Worm (Caenorhabditis elegans): ENCODE measurements around the gene ZK742.3.

Gene ZK742.3

DNA sequence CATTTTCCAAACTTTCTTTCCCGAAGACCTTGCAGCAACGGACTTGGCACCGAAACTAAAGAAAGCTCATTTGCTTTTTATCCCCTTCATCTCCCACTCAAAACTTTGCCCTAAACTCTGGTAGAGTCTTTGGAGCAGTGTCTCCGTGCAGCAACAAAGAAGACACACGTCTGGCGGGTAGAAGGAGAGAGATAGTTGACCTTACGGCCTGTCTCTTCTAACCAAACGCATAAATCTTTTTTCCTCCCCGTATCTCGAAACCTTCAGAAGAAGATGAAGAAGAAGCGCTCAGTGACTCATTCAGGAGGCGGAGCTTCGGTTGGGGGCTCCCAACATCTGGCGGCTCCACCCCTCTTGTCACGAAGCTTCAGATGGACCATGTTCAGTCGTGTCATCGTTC is 16.6 kb upstream of the ZK742.3 start:
- TF ChIP-seq aly-2 (tag; optimal IDR thresholded peaks at IDR 0.05): no peak
- TF ChIP-seq nhr-237 (tag; optimal IDR thresholded peaks at IDR 0.05): no peak
- no peak for TF ChIP-seq nhr-28 (tag; optimal IDR thresholded peaks at IDR 0.05)
- TF ChIP-seq nhr-11 (tag; optimal IDR thresholded peaks at IDR 0.05): no peak
- no peak for TF ChIP-seq R02D3.7 (tag; optimal IDR thresholded peaks at IDR 0.05)
- no peak for TF ChIP-seq elt-1 (tag; optimal IDR thresholded peaks at IDR 0.05)
- no peak for TF ChIP-seq lsy-12 (tag; optimal IDR thresholded peaks at IDR 0.05)
- TF ChIP-seq snpc-4 (tag; optimal IDR thresholded peaks at IDR 0.05): no peak
- TF ChIP-seq pqm-1 (tag; optimal IDR thresholded peaks at IDR 0.05): no peak
- TF ChIP-seq ztf-11 (tag; optimal IDR thresholded peaks at IDR 0.05): no peak
- TF ChIP-seq jun-1 (tag; optimal IDR thresholded peaks at IDR 0.05): no peak
- no peak for TF ChIP-seq nhr-43 (tag; optimal IDR thresholded peaks at IDR 0.05; ENCODE audit: poor library complexity, severe bottlenecking)
- no peak for TF ChIP-seq nhr-12 (tag; optimal IDR thresholded peaks at IDR 0.05)
- TF ChIP-seq unc-62 (GFP tag; optimal IDR thresholded peaks at IDR 0.05): no peak
- no peak for TF ChIP-seq ceh-9 (tag; optimal IDR thresholded peaks at IDR 0.05)
- TF ChIP-seq lin-15B (tag; optimal IDR thresholded peaks at IDR 0.05): no peak

DNA sequence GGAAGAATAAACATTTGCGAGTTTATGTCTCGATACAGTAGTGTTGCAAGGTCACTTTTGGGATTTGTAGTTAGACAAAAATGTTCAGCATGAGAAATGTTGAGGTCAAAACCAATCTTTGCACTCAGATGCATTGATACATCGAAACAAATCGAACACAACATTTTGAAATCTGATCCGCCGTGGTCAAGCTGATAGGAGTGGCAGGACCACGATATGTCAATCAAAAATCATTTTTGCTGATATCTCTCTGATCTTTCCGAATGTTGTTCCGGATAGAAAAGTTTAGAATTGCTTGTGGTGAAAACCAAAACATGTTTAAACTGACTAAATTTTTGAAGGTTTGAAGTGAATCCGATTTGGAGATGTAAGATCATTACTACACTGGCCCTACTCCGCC is 16.1 kb upstream of the ZK742.3 start:
- TF ChIP-seq nhr-12 (tag; optimal IDR thresholded peaks at IDR 0.05): no peak
- TF ChIP-seq mml-1 (tag; optimal IDR thresholded peaks at IDR 0.05): no peak
- no peak for TF ChIP-seq fkh-10 (GFP tag; optimal IDR thresholded peaks at IDR 0.05)
- TF ChIP-seq ama-1 (optimal IDR thresholded peaks at IDR 0.05): no peak
- no peak for TF ChIP-seq nhr-28 (tag; optimal IDR thresholded peaks at IDR 0.05)
- no peak for TF ChIP-seq unc-62 (GFP tag; optimal IDR thresholded peaks at IDR 0.05)
- TF ChIP-seq elt-1 (tag; optimal IDR thresholded peaks at IDR 0.05): no peak
- no peak for TF ChIP-seq pha-4 (tag; optimal IDR thresholded peaks at IDR 0.05)

DNA sequence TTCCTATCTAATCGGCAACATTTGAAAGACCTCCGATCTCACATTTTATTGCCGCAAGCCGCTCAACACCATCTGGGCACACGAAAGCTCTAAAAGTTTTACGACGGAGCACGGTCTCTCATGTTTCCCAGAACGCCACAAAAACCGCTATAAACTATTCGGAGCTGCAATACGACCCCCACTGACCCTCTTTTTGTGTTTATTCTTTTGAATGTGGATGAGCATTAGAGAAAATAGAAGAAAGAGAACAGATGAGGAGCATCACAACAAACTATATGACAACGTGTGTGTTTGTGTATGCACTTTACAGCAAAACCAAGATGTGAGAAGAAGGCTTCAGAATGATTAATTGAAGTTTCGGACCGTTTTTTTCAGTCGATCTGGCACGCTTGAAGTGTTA is 14.4 kb upstream of the ZK742.3 start:
- TF ChIP-seq unc-62 (GFP tag; optimal IDR thresholded peaks at IDR 0.05) (no peak), ceh-28 (tag; optimal IDR thresholded peaks at IDR 0.05) (no peak)

DNA sequence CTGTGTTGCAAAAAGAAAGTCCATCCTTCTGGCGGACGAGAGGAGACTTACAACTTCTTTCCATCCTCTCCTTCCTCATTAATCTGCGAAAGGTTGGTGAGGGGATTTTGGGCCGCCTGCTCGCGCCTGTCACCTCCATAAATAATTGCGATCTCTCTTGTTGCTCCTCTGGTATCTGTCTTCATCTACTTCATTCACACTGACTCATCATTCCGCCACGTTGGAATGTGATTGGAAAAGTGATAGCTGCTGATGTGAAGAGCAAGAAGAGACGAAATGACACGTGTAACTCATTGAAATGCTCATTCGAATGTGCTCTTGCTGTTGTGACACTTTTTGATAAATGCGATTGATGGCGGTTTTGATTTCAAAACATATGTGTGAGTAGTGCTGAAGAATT is 12.9 kb upstream of the ZK742.3 start:
- peak; percentile 22 for TF ChIP-seq lin-39 (tag; optimal IDR thresholded peaks at IDR 0.05)
- no peak for TF ChIP-seq lsy-12 (tag; optimal IDR thresholded peaks at IDR 0.05)
- peak; percentile 9 for TF ChIP-seq nfya-1 (tag; optimal IDR thresholded peaks at IDR 0.05; ENCODE audit: insufficient read depth)
- TF ChIP-seq ztf-11 (tag; optimal IDR thresholded peaks at IDR 0.05): no peak
- no peak for TF ChIP-seq fkh-10 (GFP tag; optimal IDR thresholded peaks at IDR 0.05)
- no peak for TF ChIP-seq nhr-237 (tag; optimal IDR thresholded peaks at IDR 0.05)
- TF ChIP-seq fkh-2 (tag; optimal IDR thresholded peaks at IDR 0.05): no peak
- TF ChIP-seq unc-62 (GFP tag; optimal IDR thresholded peaks at IDR 0.05): peak; percentile 71

DNA sequence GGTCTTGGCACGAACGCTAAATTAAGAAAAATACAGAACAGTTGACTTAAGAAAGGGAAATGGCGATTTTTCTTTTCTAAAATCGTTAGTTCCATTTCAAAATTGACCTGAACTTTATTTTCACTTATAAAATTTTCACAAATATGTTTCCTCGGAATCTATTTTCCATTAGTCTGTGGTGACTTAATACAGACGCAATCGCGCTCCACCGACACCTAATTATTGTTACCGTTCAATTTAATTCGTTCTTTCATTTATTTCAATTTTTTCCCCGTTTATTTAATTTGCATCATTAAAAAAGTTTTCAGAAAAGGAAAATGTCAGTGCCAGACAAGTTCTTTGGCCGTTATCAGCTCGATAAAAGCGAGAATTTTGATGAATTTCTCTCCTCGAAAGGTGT is 10.6 kb upstream of the ZK742.3 start, which contains the start of gene lbp-4:
Gene lbp-4, plus strand, starts transcription at position 309 of the 400 bp plus-strand sequence.
- TF ChIP-seq lin-15B (tag; optimal IDR thresholded peaks at IDR 0.05) (peak; percentile 51), elt-2 (tag; optimal IDR thresholded peaks at IDR 0.05) (peak; percentile 39), pha-4 (tag; optimal IDR thresholded peaks at IDR 0.05) (peak; percentile 73), nhr-25 (tag; optimal IDR thresholded peaks at IDR 0.05) (no peak), snpc-4 (tag; optimal IDR thresholded peaks at IDR 0.05) (peak; percentile 19), nhr-23 (tag; optimal IDR thresholded peaks at IDR 0.05) (peak; percentile 54), ceh-28 (tag; optimal IDR thresholded peaks at IDR 0.05) (no peak), pqm-1 (tag; optimal IDR thresholded peaks at IDR 0.05) (peak; percentile 37), fos-1 (tag; optimal IDR thresholded peaks at IDR 0.05) (no peak), nfya-1 (tag; optimal IDR thresholded peaks at IDR 0.05; ENCODE audit: insufficient read depth) (peak; percentile 50)

DNA sequence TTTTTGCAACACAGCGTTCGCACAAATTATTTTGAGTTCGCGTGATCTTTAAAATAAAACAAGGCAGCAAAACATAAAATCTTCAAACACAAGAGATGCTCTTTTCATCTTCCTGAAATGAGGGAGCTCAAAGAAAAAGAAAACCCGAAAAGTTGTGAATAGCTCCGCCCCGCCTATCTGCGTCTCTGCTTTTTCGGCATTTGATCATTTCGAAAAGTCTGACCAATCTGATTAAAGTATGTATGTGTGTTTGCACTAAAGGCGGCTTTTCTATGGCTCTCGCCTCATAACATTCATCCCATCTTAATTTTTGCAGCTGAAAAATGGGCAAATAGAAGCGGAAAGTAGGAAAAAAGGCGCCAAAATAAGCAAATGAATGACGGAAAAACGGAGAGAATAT is 9.9 kb upstream of the ZK742.3 start:
- TF ChIP-seq nfya-1 (tag; optimal IDR thresholded peaks at IDR 0.05; ENCODE audit: insufficient read depth): peak; percentile 21
- TF ChIP-seq hmg-11 (tag; optimal IDR thresholded peaks at IDR 0.05): no peak
- TF ChIP-seq fkh-10 (GFP tag; optimal IDR thresholded peaks at IDR 0.05): peak; percentile 14

DNA sequence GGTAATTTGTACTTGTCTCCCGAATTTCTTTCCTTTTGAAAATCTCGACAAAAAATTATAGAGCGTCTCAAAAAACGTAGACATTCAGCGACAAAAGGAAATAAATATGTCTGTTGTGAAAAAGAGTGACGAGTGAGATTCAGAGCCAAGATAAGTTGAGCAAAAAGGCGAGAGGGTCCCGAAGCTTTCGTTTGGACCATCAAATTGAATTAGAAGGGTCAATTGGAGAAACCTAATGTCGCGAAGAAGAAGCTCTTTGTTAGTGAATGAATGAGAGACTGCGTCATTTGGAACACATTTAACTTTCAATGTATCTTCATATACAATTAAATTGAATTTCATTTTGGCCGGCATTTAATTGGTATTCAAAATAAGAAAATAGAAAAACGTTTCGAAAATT is 6.8 kb upstream of the ZK742.3 start:
- no peak for TF ChIP-seq unc-62 (GFP tag; optimal IDR thresholded peaks at IDR 0.05)
- no peak for TF ChIP-seq daf-12 (tag; optimal IDR thresholded peaks at IDR 0.05)
- no peak for TF ChIP-seq elt-2 (tag; optimal IDR thresholded peaks at IDR 0.05)
- peak; percentile 24 for TF ChIP-seq fkh-10 (GFP tag; optimal IDR thresholded peaks at IDR 0.05)
- TF ChIP-seq elt-1 (tag; optimal IDR thresholded peaks at IDR 0.05): peak; percentile 11
- TF ChIP-seq ama-1 (optimal IDR thresholded peaks at IDR 0.05): no peak

Data from whole organism, L3 larva.